Fruit fly (Drosophila melanogaster): ENCODE data around the gene Trmt61.

Trmt61 gene

dm6 chr3R:26055214-26055632 is 4.1 kb upstream of the Trmt61 start, which contains the start of gene Cmpk (continued):
- TF ChIP-seq CG6765 (GFP tag; optimal IDR thresholded peaks at IDR 0.05) (peak; percentile 80), NFAT (GFP tag; IDR thresholded peaks at IDR 0.05) (peak; percentile 73; the same call in 1 of the 2 replicates), CG17568 (GFP tag; optimal IDR thresholded peaks at IDR 0.05) (no peak), Asciz (GFP tag; optimal IDR thresholded peaks at IDR 0.05) (peak; percentile 68), CG7556 (GFP tag; optimal IDR thresholded peaks at IDR 0.05) (peak; percentile 2), Hmr (GFP tag; optimal IDR thresholded peaks at IDR 0.05) (peak; percentile 91), CrebB (tag; optimal IDR thresholded peaks at IDR 0.05) (peak; percentile 80), Atf3 (GFP tag; optimal IDR thresholded peaks at IDR 0.05) (peak; percentile 67), CG12659 (GFP tag; optimal IDR thresholded peaks at IDR 0.05) (peak; percentile 90), mam (GFP tag; optimal IDR thresholded peaks at IDR 0.05) (peak; percentile 35), cad (GFP tag; optimal IDR thresholded peaks at IDR 0.05) (no peak), CG8765 (GFP tag; IDR thresholded peaks at IDR 0.05) (no peak), CG18262 (tag; optimal IDR thresholded peaks at IDR 0.05) (peak; percentile 57), br (optimal IDR thresholded peaks at IDR 0.05) (no peak), CG4820 (GFP tag; optimal IDR thresholded peaks at IDR 0.05) (peak; percentile 34), vvl (GFP tag; IDR thresholded peaks at IDR 0.05) (peak; percentile 76), emc (GFP tag; optimal IDR thresholded peaks at IDR 0.05) (peak; percentile 9), Hr39 (optimal IDR thresholded peaks at IDR 0.05) (no peak), D19A (tag; optimal IDR thresholded peaks at IDR 0.05) (peak; percentile 32), phol (tag; optimal IDR thresholded peaks at IDR 0.05) (peak; percentile 68), Bgb (GFP tag; IDR thresholded peaks at IDR 0.05; ENCODE audit: partially characterized antibody) (peak; percentile 63), CG1602 (GFP tag; optimal IDR thresholded peaks at IDR 0.05) (no peak), Xrp1 (GFP tag; IDR thresholded peaks at IDR 0.05) (no peak), CG12071 (GFP tag; optimal IDR thresholded peaks at IDR 0.05) (no peak), row (GFP tag; IDR thresholded peaks at IDR 0.05) (peak; percentile 51; the same call in 2 of the 3 replicates), CG6272 (GFP tag; IDR thresholded peaks at IDR 0.05) (peak; percentile 19; the same call in 1 of the 2 replicates), CG10274 (GFP tag; optimal IDR thresholded peaks at IDR 0.05) (peak; percentile 54), chif (GFP tag; optimal IDR thresholded peaks at IDR 0.05) (no peak), vnd (GFP tag; IDR thresholded peaks at IDR 0.05; ENCODE audit: partially characterized antibody) (no peak), CG43689 (GFP tag; IDR thresholded peaks at IDR 0.05) (no peak), CG12942 (GFP tag; optimal IDR thresholded peaks at IDR 0.05) (no peak), sima (GFP tag; optimal IDR thresholded peaks at IDR 0.05) (no peak), CG9437 (GFP tag; optimal IDR thresholded peaks at IDR 0.05) (peak; percentile 97), salm (tag; optimal IDR thresholded peaks at IDR 0.05) (peak; percentile 63), CG33557 (GFP tag; optimal IDR thresholded peaks at IDR 0.05) (peak; percentile 60), B-H1 (GFP tag; IDR thresholded peaks at IDR 0.05) (no peak; the same call in 2 of the 3 replicates), ewg (GFP tag; optimal IDR thresholded peaks at IDR 0.05) (peak; percentile 96), NfI (GFP tag; optimal IDR thresholded peaks at IDR 0.05) (peak; percentile 88), CG4424 (GFP tag; optimal IDR thresholded peaks at IDR 0.05) (peak; percentile 61), gem (tag; optimal IDR thresholded peaks at IDR 0.05) (peak; percentile 46), Vsx1 (GFP tag; optimal IDR thresholded peaks at IDR 0.05) (no peak), Sin3A (optimal IDR thresholded peaks at IDR 0.05) (no peak), Lpt (GFP tag; optimal IDR thresholded peaks at IDR 0.05) (no peak), slbo (GFP tag; IDR thresholded peaks at IDR 0.05) (peak; percentile 52), Spps (tag; optimal IDR thresholded peaks at IDR 0.05) (peak; percentile 21), nau (GFP tag; optimal IDR thresholded peaks at IDR 0.05) (no peak), esg (GFP tag; conservative IDR thresholded peaks at IDR 0.05) (no peak), CG3995 (GFP tag; optimal IDR thresholded peaks at IDR 0.05) (peak; percentile 37), CG17612 (GFP tag; IDR thresholded peaks at IDR 0.05) (no peak), Hand (GFP tag; optimal IDR thresholded peaks at IDR 0.05) (peak; percentile 26), onecut (GFP tag; IDR thresholded peaks at IDR 0.05) (peak; percentile 65), CG16779 (GFP tag; IDR thresholded peaks at IDR 0.05) (no peak)
